Worm (Caenorhabditis elegans) whole organism, L2 larva: ENCODE measurements around the gene srz-20.
"Not testable (repeated sequence)": the region's sequence is repeated elsewhere in the genome, so short reads cannot be mapped to it uniquely, and the experiment has no call there.

Source experiments
- C34F6.9 ChIP-seq: fragments of 150-350 bp; optimal IDR thresholded peaks from 2 replicates; lab custom pipeline; 2014; ENCODE audit warnings: missing biosample characterization, missing genetic modification characterization
- F13H6.1 ChIP-seq: sonication (generic microtip); optimal IDR thresholded peaks from 2 replicates; lab custom pipeline; 2016; ENCODE audit warnings: missing genetic modification characterization, missing compliant biosample characterization
- R02D3.7 ChIP-seq: fragments of 150-350 bp; optimal IDR thresholded peaks from 2 replicates; lab custom pipeline; 2014; ENCODE audit warnings: missing biosample characterization, missing genetic modification characterization
- ZK546.5 ChIP-seq: sonication (generic microtip); optimal IDR thresholded peaks from 2 replicates; lab custom pipeline; 2017; ENCODE audit warnings: missing biosample characterization, missing genetic modification characterization
- alr-1 ChIP-seq: fragments of 150-350 bp; optimal IDR thresholded peaks from 2 replicates; lab custom pipeline; 2014; ENCODE audit warnings: missing biosample characterization, missing genetic modification characterization
- aly-2 ChIP-seq: fragments of 150-350 bp; optimal IDR thresholded peaks from 2 replicates; lab custom pipeline; 2014; ENCODE audit warnings: missing biosample characterization, missing genetic modification characterization
- blmp-1 ChIP-seq: sonication (generic microtip); optimal IDR thresholded peaks from 2 replicates; lab custom pipeline; 2017; ENCODE audit warnings: missing genetic modification characterization, mild to moderate bottlenecking, missing compliant biosample characterization, antibody characterized with exemption, moderate library complexity; ENCODE audit not compliant: insufficient read depth
- ceh-16 ChIP-seq: fragments of 150-350 bp; optimal IDR thresholded peaks from 2 replicates; lab custom pipeline; 2014; ENCODE audit warnings: missing biosample characterization, missing genetic modification characterization
- crh-2 ChIP-seq: sonication (generic microtip); optimal IDR thresholded peaks from 2 replicates; lab custom pipeline; 2017; ENCODE audit warnings: missing biosample characterization, missing genetic modification characterization
- dmd-4 ChIP-seq: sonication (generic microtip); optimal IDR thresholded peaks from 2 replicates; lab custom pipeline; 2017; ENCODE audit warnings: missing biosample characterization, missing genetic modification characterization
- egl-27 ChIP-seq: sonication (generic microtip); optimal IDR thresholded peaks from 3 replicates; lab custom pipeline; 2017; ENCODE audit warnings: missing biosample characterization, missing genetic modification reagents, missing genetic modification characterization
- elt-1 ChIP-seq: fragments of 150-350 bp; optimal IDR thresholded peaks from 2 replicates; lab custom pipeline; 2014; ENCODE audit warnings: missing biosample characterization, missing genetic modification characterization
- elt-3 ChIP-seq: sonication (generic microtip); optimal IDR thresholded peaks from 2 replicates; lab custom pipeline; 2017; ENCODE audit warnings: missing biosample characterization, missing genetic modification characterization
- fos-1 ChIP-seq: fragments of 150-350 bp; optimal IDR thresholded peaks from 2 replicates; lab custom pipeline; 2014; ENCODE audit warnings: missing biosample characterization, missing genetic modification characterization
- gmeb-1 ChIP-seq: fragments of 150-350 bp; optimal IDR thresholded peaks from 2 replicates; lab custom pipeline; 2014; ENCODE audit warnings: missing biosample characterization, missing genetic modification characterization
- lin-13 ChIP-seq: fragments of 150-350 bp; optimal IDR thresholded peaks from 2 replicates; lab custom pipeline; 2014; ENCODE audit warnings: missing biosample characterization, missing genetic modification reagents, missing genetic modification characterization
- lin-39 ChIP-seq: fragments of 150-350 bp; optimal IDR thresholded peaks from 2 replicates; lab custom pipeline; 2014; ENCODE audit warnings: missing biosample characterization, missing genetic modification reagents, missing genetic modification characterization
- lsy-2 ChIP-seq, 2 experiments: fragments of 150-350 bp in 1 of 2; sonication (generic microtip) in 1 of 2; optimal IDR thresholded peaks; 2 replicates each; lab custom pipeline; 2014 to 2017; ENCODE audit warnings: missing biosample characterization in 2 of 2, missing genetic modification characterization in 2 of 2
- mab-5 ChIP-seq: fragments of 150-350 bp; optimal IDR thresholded peaks from 2 replicates; lab custom pipeline; 2014; ENCODE audit warnings: missing biosample characterization, missing genetic modification characterization
- mbf-1 ChIP-seq: sonication (generic microtip); optimal IDR thresholded peaks from 2 replicates; lab custom pipeline; 2017; ENCODE audit warnings: missing biosample characterization, missing genetic modification characterization
- nhr-10 ChIP-seq: sonication (generic microtip); optimal IDR thresholded peaks from 2 replicates; lab custom pipeline; 2017; ENCODE audit warnings: missing biosample characterization, missing genetic modification characterization
- nhr-11 ChIP-seq: fragments of 150-350 bp; optimal IDR thresholded peaks from 2 replicates; lab custom pipeline; 2014; ENCODE audit warnings: missing biosample characterization, missing genetic modification characterization
- nhr-12 ChIP-seq: fragments of 150-350 bp; optimal IDR thresholded peaks from 2 replicates; lab custom pipeline; 2014; ENCODE audit warnings: missing biosample characterization, missing genetic modification characterization
- nhr-129 ChIP-seq: fragments of 150-350 bp; optimal IDR thresholded peaks from 2 replicates; lab custom pipeline; 2014; ENCODE audit warnings: missing biosample characterization, missing genetic modification characterization
- nhr-6 ChIP-seq: fragments of 150-350 bp; optimal IDR thresholded peaks from 2 replicates; lab custom pipeline; 2014; ENCODE audit warnings: missing biosample characterization, missing genetic modification characterization
- nhr-77 ChIP-seq: fragments of 150-350 bp; optimal IDR thresholded peaks from 2 replicates; lab custom pipeline; 2014; ENCODE audit warnings: missing biosample characterization, missing genetic modification characterization
- sem-4 ChIP-seq: fragments of 150-350 bp; optimal IDR thresholded peaks from 2 replicates; lab custom pipeline; 2014; ENCODE audit warnings: missing biosample characterization, missing genetic modification reagents, missing genetic modification characterization
- sma-9 ChIP-seq, 2 experiments: fragments of 150-350 bp in 1 of 2; sonication (generic microtip) in 1 of 2; optimal IDR thresholded peaks; 2 replicates each; lab custom pipeline; 2014 to 2016; ENCODE audit warnings: missing genetic modification characterization in 2 of 2, mild to moderate bottlenecking in 1 of 2, missing biosample characterization in 1 of 2, missing compliant biosample characterization in 1 of 2, missing genetic modification reagents in 1 of 2, moderate library complexity in 1 of 2
- snpc-4 ChIP-seq: fragments of 150-350 bp; optimal IDR thresholded peaks from 2 replicates; lab custom pipeline; 2014; ENCODE audit warnings: missing biosample characterization, missing genetic modification characterization
- unc-39 ChIP-seq: fragments of 150-350 bp; optimal IDR thresholded peaks from 2 replicates; lab custom pipeline; 2014; ENCODE audit warnings: missing biosample characterization, missing genetic modification characterization
- unc-55 ChIP-seq: fragments of 150-350 bp; sonication (generic microtip); optimal IDR thresholded peaks from 3 replicates; lab custom pipeline; 2014; ENCODE audit warnings: missing biosample characterization, missing genetic modification reagents, missing genetic modification characterization
- ztf-1 ChIP-seq: fragments of 200-800 bp; sonication (Bioruptor generic); conservative IDR thresholded peaks from 2 replicates; pipeline ENCODE4 v1.3.6; 2022; ENCODE audit warnings: missing genetic modification characterization, missing compliant biosample characterization

srz-20 gene

DNA sequence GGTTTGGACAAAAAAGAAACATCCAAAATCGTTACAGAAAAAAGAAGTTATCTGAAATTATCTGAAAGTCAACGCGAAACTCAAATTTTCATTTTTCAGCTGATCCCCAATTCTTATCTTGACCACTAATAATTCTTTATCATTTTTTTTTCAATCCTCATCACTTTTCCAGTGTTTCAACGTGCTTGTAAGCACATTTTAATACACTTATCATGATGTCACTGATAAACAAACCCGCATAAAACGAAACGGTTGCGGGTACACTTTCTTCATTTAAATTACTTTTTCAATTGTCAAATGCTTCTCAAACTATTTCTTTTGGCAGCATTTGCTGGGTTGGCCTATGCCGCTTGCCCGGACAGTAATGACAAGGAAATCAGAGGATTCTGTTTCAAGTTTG lies 6.5 kb downstream of the srz-20 start, which contains the start of gene clec-67:
Gene clec-67, plus strand, starts transcription at position 268 of the 400 bp plus-strand sequence.
- TF ChIP-seq mbf-1 (tag; lab: Kevin White, UChicago) (no peak), fos-1 (peak; percentile 79), sma-9 (GFP tag; optimal IDR thresholded peaks at IDR 0.05; lab: Kevin White, UChicago) (peak; percentile 40), sma-9 (tag; optimal IDR thresholded peaks at IDR 0.05; lab: Kevin White, UChicago) (no peak)
- TF ChIP-seq, all 48 proteins: peak for 2

DNA sequence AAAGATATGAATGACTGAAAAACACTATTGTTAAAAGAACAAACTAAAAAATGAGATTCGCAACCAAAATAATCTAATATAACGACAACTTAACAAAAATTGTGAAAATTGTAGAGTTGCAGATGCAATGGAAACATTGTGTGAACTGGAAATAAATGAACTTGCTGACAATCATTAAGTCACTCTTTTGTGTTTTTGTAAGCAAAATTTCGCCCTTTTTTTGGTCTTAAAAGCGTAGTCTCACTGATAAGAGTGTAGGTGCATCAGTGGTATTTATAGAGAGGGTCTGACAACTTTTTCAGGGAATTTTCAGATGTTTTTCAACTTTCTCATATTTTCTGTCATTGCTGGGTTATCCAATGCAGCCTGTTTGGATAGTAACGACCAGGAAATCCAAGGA lies 10.7 kb downstream of the srz-20 start, which contains the start of gene clec-68:
Gene clec-68, plus strand, starts transcription at position 301 of the 400 bp plus-strand sequence.
- TF ChIP-seq dmd-4 (tag; lab: Kevin White, UChicago) = no peak
- no peak for TF ChIP-seq unc-39 (tag; lab: Kevin White, UChicago)
- no peak for TF ChIP-seq crh-2
- TF ChIP-seq lin-39 (tag; lab: Kevin White, UChicago) = no peak
- no peak for TF ChIP-seq aly-2 (tag; lab: Kevin White, UChicago)
- no peak for TF ChIP-seq ztf-1
- TF ChIP-seq egl-27 (tag; lab: Kevin White, UChicago) = no peak
- no peak for TF ChIP-seq nhr-129 (tag; lab: Kevin White, UChicago)
- TF ChIP-seq mab-5 (tag; lab: Kevin White, UChicago) = no peak
- no peak for TF ChIP-seq sem-4
- no peak for TF ChIP-seq alr-1 (tag; lab: Kevin White, UChicago)
- TF ChIP-seq nhr-6 (tag; lab: Kevin White, UChicago) = no peak
- TF ChIP-seq F13H6.1 (tag; lab: Kevin White, UChicago) = no peak
- TF ChIP-seq sma-9 (GFP tag; optimal IDR thresholded peaks at IDR 0.05; lab: Kevin White, UChicago) = no peak
- no peak for TF ChIP-seq sma-9 (tag; optimal IDR thresholded peaks at IDR 0.05; lab: Kevin White, UChicago)
- TF ChIP-seq elt-3 = no peak
- no peak for TF ChIP-seq ZK546.5 (tag; lab: Kevin White, UChicago)

- not testable (repeated sequence) for TF ChIP-seq egl-27, unc-39, nhr-77 (tag; lab: Kevin White, UChicago)
Measured at ce11 chrIV:3932408-3932807, 17.0 kb downstream of the srz-20 start, which contains the start of gene clec-70. Gene clec-70, plus strand, starts transcription at chrIV:3932708.

DNA sequence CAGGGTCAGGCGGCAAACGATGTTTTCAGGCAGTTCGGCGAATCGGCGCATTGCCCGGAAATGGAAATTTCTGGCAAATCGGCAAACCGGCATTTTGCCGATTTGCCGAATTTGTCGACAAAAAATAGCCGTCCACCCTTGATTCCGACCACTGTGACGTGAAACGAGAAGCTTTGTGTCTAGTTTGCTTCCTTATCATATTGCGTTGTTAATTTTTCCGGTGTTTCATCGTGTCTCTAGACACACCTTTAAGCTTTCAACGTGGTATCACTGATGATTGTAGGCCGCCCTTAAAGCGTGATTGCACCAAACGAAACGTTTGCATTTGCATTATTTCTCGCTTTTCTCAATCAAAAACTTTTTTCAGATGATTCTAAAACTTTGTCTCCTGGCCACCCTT lies 21.7 kb downstream of the srz-20 start, which contains the start of gene clec-71:
Gene clec-71, plus strand, starts transcription at position 362 of the 400 bp plus-strand sequence.
- TF ChIP-seq nhr-11 (tag; lab: Kevin White, UChicago) (no peak), C34F6.9 (tag; lab: Kevin White, UChicago) (no peak)

DNA sequence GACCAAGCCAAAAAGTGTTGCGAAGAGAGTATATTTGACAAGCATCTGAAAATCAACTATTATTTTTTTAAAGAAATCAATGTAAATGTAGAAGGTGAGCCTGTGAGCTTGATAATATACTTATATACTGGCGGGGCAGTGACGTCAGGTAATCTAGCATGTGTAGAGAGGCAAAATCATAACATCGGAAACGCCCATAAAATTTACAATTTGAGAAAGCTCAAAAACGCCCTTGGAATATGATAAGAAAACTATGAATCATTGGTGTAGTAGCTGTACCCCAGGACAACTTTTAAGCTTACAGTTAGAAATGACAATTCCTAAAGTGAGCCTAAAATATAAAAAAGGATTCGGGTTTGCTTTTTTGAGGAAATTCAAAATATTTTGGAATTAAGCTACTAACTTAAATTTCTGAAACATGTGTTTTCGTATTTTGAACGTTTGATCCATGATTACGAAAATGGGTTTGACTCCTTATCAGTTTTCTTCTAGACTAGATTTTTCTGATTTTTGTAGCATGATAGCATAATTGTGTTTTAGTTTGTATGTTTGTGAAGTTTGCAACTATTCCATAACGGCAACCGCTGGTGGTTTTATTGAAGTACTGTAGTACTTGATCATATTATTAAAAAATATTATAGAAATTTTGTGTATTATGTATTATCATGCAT lies 26.4 kb downstream of the srz-20 start, which contains the start of gene clec-174:
Gene clec-174, minus strand, starts transcription at position 51 of the 671 bp plus-strand sequence.
- TF ChIP-seq crh-2 (no peak), snpc-4 (tag; lab: Kevin White, UChicago) (no peak), mbf-1 (tag; lab: Kevin White, UChicago) (no peak), elt-3 (no peak), elt-1 (no peak), R02D3.7 (tag; lab: Kevin White, UChicago) (no peak), lsy-2 (tag; optimal IDR thresholded peaks at IDR 0.05; lab: Kevin White, UChicago) (no peak), lin-13 (GFP tag; lab: Kevin White, UChicago) (no peak), nhr-12 (no peak), nhr-10 (tag; lab: Kevin White, UChicago) (no peak), unc-39 (tag; lab: Kevin White, UChicago) (no peak), nhr-129 (tag; lab: Kevin White, UChicago) (no peak), blmp-1 (tag; lab: Kevin White, UChicago) (no peak), ceh-16 (tag; lab: Kevin White, UChicago) (no peak), unc-55 (GFP tag; lab: Kevin White, UChicago) (no peak), gmeb-1 (tag; lab: Kevin White, UChicago) (no peak)
